Fruit fly (Drosophila melanogaster) whole organism, embryonic: ENCODE data around the gene rictor.

ENCODE experiments used
- Atf6 ChIP-seq: fragments of 200-800 bp; sonication (Bioruptor generic); IDR thresholded peaks from 2 replicates; pipeline ENCODE4 v1.3.6; 2022; ENCODE audit warnings: missing biosample characterization, missing genetic modification characterization
- Bteb2 ChIP-seq: fragments of 200-800 bp; sonication (Bioruptor generic); optimal IDR thresholded peaks from 2 replicates; lab custom pipeline; 2016; ENCODE audit warnings: missing biosample characterization, missing genetic modification characterization
- CG12104 ChIP-seq: fragments of 200-800 bp; sonication (Bioruptor generic); optimal IDR thresholded peaks from 3 replicates; lab custom pipeline; 2016; ENCODE audit warnings: missing biosample characterization, missing genetic modification characterization
- CG15601 ChIP-seq: fragments of 200-800 bp; sonication (Bioruptor generic); optimal IDR thresholded peaks from 3 replicates; lab custom pipeline; 2019; ENCODE audit warnings: missing biosample characterization, mild to moderate bottlenecking, missing genetic modification characterization, moderate library complexity
- CG18476 ChIP-seq: fragments of 200-800 bp; sonication (Bioruptor generic); optimal IDR thresholded peaks from 2 replicates; lab custom pipeline; 2016; ENCODE audit warnings: missing biosample characterization, mild to moderate bottlenecking, missing genetic modification characterization
- CG2199 ChIP-seq: fragments of 200-800 bp; sonication (Bioruptor generic); IDR thresholded peaks from 3 replicates; pipeline ENCODE4 v1.3.6; 2022; ENCODE audit warnings: missing biosample characterization, missing genetic modification characterization
- CG34376 ChIP-seq: fragments of 200-800 bp; sonication (Bioruptor generic); optimal IDR thresholded peaks from 2 replicates; lab custom pipeline; 2018; ENCODE audit warnings: missing biosample characterization, mild to moderate bottlenecking, missing genetic modification characterization
- CG34422 ChIP-seq: fragments of 200-800 bp; sonication (Bioruptor generic); IDR thresholded peaks from 3 replicates; pipeline ENCODE4 v1.3.6; 2022; ENCODE audit warnings: missing biosample characterization, missing genetic modification characterization
- CG7987 ChIP-seq: fragments of 200-800 bp; sonication (Bioruptor generic); optimal IDR thresholded peaks from 2 replicates; lab custom pipeline; 2018; ENCODE audit warnings: missing biosample characterization, mild to moderate bottlenecking, missing genetic modification characterization, moderate library complexity
- CrebB ChIP-seq: fragments of 200-800 bp; sonication (Bioruptor generic); optimal IDR thresholded peaks from 3 replicates; lab custom pipeline; 2018; ENCODE audit warnings: missing biosample characterization, mild to moderate bottlenecking, missing genetic modification characterization
- Deaf1 ChIP-seq: fragments of 200-800 bp; optimal IDR thresholded peaks from 3 replicates; lab custom pipeline; 2019; ENCODE audit warnings: missing biosample characterization, mild to moderate bottlenecking, missing genetic modification characterization, moderate library complexity
- Ets65A ChIP-seq: fragments of 200-800 bp; sonication (Bioruptor generic); peaks from one replicate; lab custom pipeline; 2016; ENCODE audit warnings: missing biosample characterization, missing genetic modification characterization
- Med ChIP-seq: fragments of 200-800 bp; sonication (Bioruptor generic); peaks from one replicate; lab custom pipeline; 2016; ENCODE audit warnings: missing biosample characterization, missing genetic modification characterization, mild to moderate bottlenecking, inconsistent platforms, moderate library complexity
- Pdp1 ChIP-seq, 2 experiments: fragments of 200-800 bp; sonication (Bioruptor generic); optimal IDR thresholded peaks; 3 replicates each; lab custom pipeline; 2016; ENCODE audit warnings: missing biosample characterization in 2 of 2, missing genetic modification characterization in 2 of 2, mild to moderate bottlenecking in 1 of 2, moderate library complexity in 1 of 2
- Sry-β ChIP-seq: fragments of 200-800 bp; sonication (Bioruptor generic); optimal IDR thresholded peaks from 2 replicates; lab custom pipeline; 2018; ENCODE audit warnings: missing biosample characterization, mild to moderate bottlenecking, missing genetic modification characterization, moderate library complexity
- Usf ChIP-seq: fragments of 200-800 bp; sonication (Bioruptor generic); optimal IDR thresholded peaks from 2 replicates; lab custom pipeline; 2017; ENCODE audit warnings: missing genotype, missing biosample characterization, missing genetic modification characterization
- Vsx1 ChIP-seq: fragments of 200-800 bp; sonication (Bioruptor generic); optimal IDR thresholded peaks from 2 replicates; lab custom pipeline; 2017; ENCODE audit warnings: missing biosample characterization, mild to moderate bottlenecking, missing genetic modification characterization, missing genetic modification reagents
- Xrp1 ChIP-seq: fragments of 200-800 bp; sonication (Bioruptor generic); IDR thresholded peaks from 2 replicates; pipeline ENCODE4 v1.3.6; 2022; ENCODE audit warnings: missing biosample characterization, missing genetic modification characterization
- abd-A ChIP-seq: fragments of 200-800 bp; sonication (Bioruptor generic); optimal IDR thresholded peaks from 3 replicates; lab custom pipeline; 2019; ENCODE audit warnings: missing biosample characterization, mild to moderate bottlenecking, missing genetic modification characterization, moderate library complexity
- al ChIP-seq: fragments of 200-800 bp; sonication (Bioruptor generic); IDR thresholded peaks from 2 replicates; pipeline ENCODE4 v1.3.6; 2022; ENCODE audit warnings: missing biosample characterization, missing genetic modification characterization
- bigmax ChIP-seq: fragments of 200-800 bp; sonication (Bioruptor generic); optimal IDR thresholded peaks from 2 replicates; lab custom pipeline; 2018; ENCODE audit warnings: missing biosample characterization, mild to moderate bottlenecking, missing genetic modification characterization
- chinmo ChIP-seq: fragments of 200-800 bp; sonication (Bioruptor generic); IDR thresholded peaks from 4 replicates; pipeline ENCODE4 v1.3.6; 2022; ENCODE audit warnings: missing biosample characterization, missing genetic modification characterization; ENCODE audit not compliant: partially characterized antibody
- exex ChIP-seq: fragments of 200-800 bp; sonication (Bioruptor generic); optimal IDR thresholded peaks from 4 replicates; lab custom pipeline; 2018; ENCODE audit warnings: missing biosample characterization, mild to moderate bottlenecking, missing genetic modification characterization, moderate library complexity
- eyg ChIP-seq: fragments of 200-800 bp; sonication (Bioruptor generic); optimal IDR thresholded peaks from 3 replicates; lab custom pipeline; 2016; ENCODE audit warnings: missing biosample characterization, missing genetic modification characterization
- grn ChIP-seq: fragments of 200-800 bp; sonication (Bioruptor generic); optimal IDR thresholded peaks from 3 replicates; lab custom pipeline; 2017; ENCODE audit warnings: missing biosample characterization, missing genetic modification characterization
- hkb ChIP-seq, 2 experiments: fragments of 200-800 bp in 1 of 2; fragments of >200 bp in 1 of 2; sonication (Bioruptor generic) in 1 of 2; IDR thresholded peaks in 1 of 2; optimal IDR thresholded peaks in 1 of 2; 2 replicates each; pipeline versions ENCODE4 v1.3.6 to Lab custom; 2017 to 2022; ENCODE audit warnings: missing biosample characterization in 1 of 2, missing genetic modification characterization in 1 of 2
- jing ChIP-seq: fragments of 200-800 bp; sonication (Bioruptor generic); optimal IDR thresholded peaks from 2 replicates; lab custom pipeline; 2018; ENCODE audit warnings: missing biosample characterization, mild to moderate bottlenecking, missing genetic modification characterization
- nom ChIP-seq: fragments of 200-800 bp; sonication (Bioruptor generic); optimal IDR thresholded peaks from 2 replicates; lab custom pipeline; 2017; ENCODE audit warnings: missing biosample characterization, missing genetic modification characterization, mild to moderate bottlenecking, moderate library complexity, missing genetic modification reagents
- ranshi ChIP-seq: fragments of 200-800 bp; sonication (Bioruptor generic); IDR thresholded peaks from 2 replicates; pipeline ENCODE4 v1.3.6; 2022; ENCODE audit warnings: missing biosample characterization, missing genetic modification characterization
- sens ChIP-seq: fragments of 200-800 bp; sonication (Bioruptor generic); peaks from one replicate; lab custom pipeline; 2016; ENCODE audit warnings: missing biosample characterization, missing genetic modification characterization
- sr ChIP-seq: fragments of 200-800 bp; sonication (Bioruptor generic); IDR thresholded peaks from 3 replicates; pipeline ENCODE4 v1.3.6; 2022; ENCODE audit warnings: missing biosample characterization, missing genetic modification characterization
- sug ChIP-seq: fragments of 200-800 bp; optimal IDR thresholded peaks from 2 replicates; lab custom pipeline; 2019; ENCODE audit warnings: missing biosample characterization, mild to moderate bottlenecking, missing genetic modification characterization, moderate library complexity

rictor gene

dm6 chrX:19297899-19298784, 37.1 kb upstream of the rictor start, which contains the start of gene CG8034 (continued):
- TF ChIP-seq ranshi (GFP tag; lab: Robert Waterston, UW) (peak; percentile 93), CrebB (peak; percentile 93)
- TF ChIP-seq, all 482 proteins: peak for 456

- TF ChIP-seq CG2199 (GFP tag; lab: Robert Waterston, UW) (0 out of 3 replicates have a peak, but pooled peaks have one; percentile 33), CG7987 (GFP tag; lab: Kevin White, UChicago) (peak; percentile 90), sens (GFP tag; lab: Kevin White, UChicago) (peak; percentile 55), nom (peak; percentile 20), al (no peak)
Measured at dm6 chrX:19295831-19296423, 34.9 kb upstream of the rictor start.

- TF ChIP-seq sens (GFP tag; lab: Kevin White, UChicago) (peak; percentile 23), jing (GFP tag; lab: Kevin White, UChicago) (no peak), CG12104 (GFP tag; lab: Kevin White, UChicago) (no peak), hkb (optimal IDR thresholded peaks at IDR 0.05; lab: Kevin White, UChicago) (peak; percentile 83), hkb (GFP tag; IDR thresholded peaks at IDR 0.05; lab: Robert Waterston, UW) (no peak), Atf6 (0 out of 2 replicates have a peak, but pooled peaks have one; percentile 11), CG34422 (GFP tag; lab: Robert Waterston, UW) (no peak), chinmo (GFP tag; lab: Robert Waterston, UW) (0 out of 4 replicates have a peak, but pooled peaks have one; percentile 26), sr (GFP tag; lab: Robert Waterston, UW) (0 out of 3 replicates have a peak, but pooled peaks have one; percentile 24), CG18476 (GFP tag; lab: Kevin White, UChicago) (peak; percentile 57), exex (tag; lab: Kevin White, UChicago) (no peak), Usf (GFP tag; lab: Kevin White, UChicago) (no peak), Xrp1 (GFP tag; lab: Robert Waterston, UW) (no peak), Sry-β (GFP tag; lab: Kevin White, UChicago) (no peak), Med (peak; percentile 3)
Measured at dm6 chrX:19294953-19295352, 33.9 kb upstream of the rictor start.

- TF ChIP-seq CG34376 (GFP tag; lab: Kevin White, UChicago) (peak; percentile 22), eyg (no peak), abd-A (tag; lab: Kevin White, UChicago) (no peak), Pdp1 (GFP tag; optimal IDR thresholded peaks at IDR 0.05; lab: Kevin White, UChicago) (peak in 1 of 2 experiments; percentile 64), bigmax (GFP tag; lab: Kevin White, UChicago) (peak; percentile 78), CG15601 (tag; lab: Kevin White, UChicago) (no peak), Bteb2 (no peak), exex (tag; lab: Kevin White, UChicago) (peak; percentile 98), Deaf1 (tag; lab: Kevin White, UChicago) (no peak), Vsx1 (peak; percentile 70), grn (peak; percentile 89), Ets65A (peak; percentile 1), sug (tag; lab: Kevin White, UChicago) (peak; percentile 75)
- TF ChIP-seq, all 482 proteins: peak for 8
Measured at dm6 chrX:19294030-19294429, 33.0 kb upstream of the rictor start.
